Worm (Caenorhabditis elegans): ENCODE data around the gene F47C12.8.

Gene F47C12.8

DNA sequence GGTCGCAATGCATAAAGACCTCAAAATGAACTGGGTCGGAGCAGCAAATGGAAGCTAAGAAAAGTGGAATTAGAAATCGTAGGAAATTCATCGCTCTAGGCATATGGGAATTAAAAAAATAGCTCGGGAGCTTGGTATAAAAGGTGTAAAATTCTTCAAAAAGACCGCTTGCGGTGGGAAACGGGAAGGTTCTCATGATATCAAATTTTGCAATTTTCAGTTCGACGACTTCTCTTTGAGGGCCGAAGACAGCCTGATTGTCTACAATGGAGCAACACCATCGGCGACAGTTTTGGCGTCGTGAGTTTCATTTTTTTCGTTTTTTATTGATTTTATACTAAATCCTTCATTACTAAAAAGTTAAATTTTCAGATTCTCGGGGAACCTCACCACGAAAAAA lies at the start of gene F47C12.8:
F47C12.8 (minus strand) TSS at position 101 of the 400 bp plus-strand sequence.
- TF ChIP-seq flt-1 (GFP tag; IDR thresholded peaks at IDR 0.05) (no peak), klf-2 (GFP tag; conservative IDR thresholded peaks at IDR 0.05) (no peak), ztf-23 (GFP tag; IDR thresholded peaks at IDR 0.05) (no peak), ztf-29 (GFP tag; IDR thresholded peaks at IDR 0.05) (no peak), cog-1 (tag; optimal IDR thresholded peaks at IDR 0.05) (no peak), med-1 (GFP tag; optimal IDR thresholded peaks at IDR 0.05; ENCODE audit: insufficient read depth) (no peak), ref-1 (GFP tag; conservative IDR thresholded peaks at IDR 0.05) (no peak), tab-1 (GFP tag; IDR thresholded peaks at IDR 0.05) (no peak), T22C8.4 (GFP tag; IDR thresholded peaks at IDR 0.05) (no peak)

ce11 chrIV:4047628-4048027 lies 49.2 kb upstream of the F47C12.8 start:
- TF ChIP-seq ztf-23 (GFP tag; IDR thresholded peaks at IDR 0.05): no peak
- TF ChIP-seq T22C8.4 (GFP tag; IDR thresholded peaks at IDR 0.05): no peak
- no peak for TF ChIP-seq flt-1 (GFP tag; IDR thresholded peaks at IDR 0.05)
- no peak for TF ChIP-seq med-1 (GFP tag; optimal IDR thresholded peaks at IDR 0.05; ENCODE audit: insufficient read depth)
- TF ChIP-seq ref-1 (GFP tag; conservative IDR thresholded peaks at IDR 0.05): no peak
- no peak for TF ChIP-seq tab-1 (GFP tag; IDR thresholded peaks at IDR 0.05)
- no peak for TF ChIP-seq cog-1 (tag; optimal IDR thresholded peaks at IDR 0.05)
- TF ChIP-seq ztf-29 (GFP tag; IDR thresholded peaks at IDR 0.05): no peak
- TF ChIP-seq klf-2 (GFP tag; conservative IDR thresholded peaks at IDR 0.05): no peak

DNA sequence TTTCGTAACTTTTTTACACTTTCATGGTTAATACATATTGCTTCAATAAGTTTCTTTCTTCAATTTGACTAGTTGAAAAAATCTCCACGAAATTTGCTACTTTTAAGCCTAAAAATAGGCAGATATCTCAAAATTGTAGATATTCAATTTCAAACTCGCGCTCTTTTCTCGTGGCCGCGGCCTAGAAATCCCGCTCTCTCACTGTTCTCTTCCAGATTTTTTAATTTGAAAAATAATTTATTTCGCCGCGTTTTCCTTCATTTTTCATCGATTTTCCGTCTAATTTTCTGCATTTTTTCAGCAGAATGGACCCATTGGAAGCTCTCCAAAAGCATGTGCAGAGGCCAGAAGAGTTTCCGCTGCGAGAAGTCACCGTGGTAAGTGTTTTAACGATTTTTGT lies 43.9 kb upstream of the F47C12.8 start, which contains the start of gene cdc-73:
cdc-73 (plus strand) TSS at position 302 of the 400 bp plus-strand sequence.
- no peak for TF ChIP-seq T22C8.4 (GFP tag; IDR thresholded peaks at IDR 0.05)
- TF ChIP-seq klf-2 (GFP tag; conservative IDR thresholded peaks at IDR 0.05): no peak
- TF ChIP-seq tab-1 (GFP tag; IDR thresholded peaks at IDR 0.05): no peak
- TF ChIP-seq cog-1 (tag; optimal IDR thresholded peaks at IDR 0.05): no peak
- TF ChIP-seq ztf-23 (GFP tag; IDR thresholded peaks at IDR 0.05): peak; percentile 60; the same call in 1 of the 2 replicates
- no peak for TF ChIP-seq ztf-29 (GFP tag; IDR thresholded peaks at IDR 0.05)
- TF ChIP-seq ref-1 (GFP tag; conservative IDR thresholded peaks at IDR 0.05): no peak
- no peak for TF ChIP-seq med-1 (GFP tag; optimal IDR thresholded peaks at IDR 0.05; ENCODE audit: insufficient read depth)
- TF ChIP-seq flt-1 (GFP tag; IDR thresholded peaks at IDR 0.05): no peak

- TF ChIP-seq tab-1 (GFP tag; IDR thresholded peaks at IDR 0.05) (no peak), ztf-29 (GFP tag; IDR thresholded peaks at IDR 0.05) (no peak), ztf-23 (GFP tag; IDR thresholded peaks at IDR 0.05) (no peak)
These were observed 42.6 kb upstream of the F47C12.8 start for ce11 chrIV:4041006-4041405.

DNA sequence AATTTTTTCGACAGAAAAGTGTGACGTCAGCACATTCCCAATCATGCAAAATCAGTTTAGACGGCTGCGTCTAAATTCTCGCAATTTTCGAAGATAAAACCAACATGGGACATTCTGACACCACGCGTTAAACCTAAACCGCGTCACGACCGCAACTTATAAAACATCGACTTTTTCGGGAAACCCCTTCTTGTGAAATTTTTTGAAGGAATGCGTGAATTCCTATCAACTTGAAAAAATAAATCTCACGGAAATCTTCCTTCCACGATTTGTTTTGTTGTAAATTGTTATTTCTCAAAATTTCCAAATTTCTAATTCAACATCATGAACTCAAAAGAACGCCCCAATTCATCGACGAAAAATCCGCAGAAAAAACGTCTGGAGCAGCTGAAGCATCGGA lies 41.6 kb upstream of the F47C12.8 start, which contains the start of gene F35F11.2:
F35F11.2 (plus strand) TSS at position 301 of the 400 bp plus-strand sequence.
- no peak for TF ChIP-seq ref-1 (GFP tag; conservative IDR thresholded peaks at IDR 0.05)
- no peak for TF ChIP-seq tab-1 (GFP tag; IDR thresholded peaks at IDR 0.05)
- TF ChIP-seq T22C8.4 (GFP tag; IDR thresholded peaks at IDR 0.05): no peak
- TF ChIP-seq flt-1 (GFP tag; IDR thresholded peaks at IDR 0.05): no peak
- no peak for TF ChIP-seq ztf-23 (GFP tag; IDR thresholded peaks at IDR 0.05)
- no peak for TF ChIP-seq med-1 (GFP tag; optimal IDR thresholded peaks at IDR 0.05; ENCODE audit: insufficient read depth)
- no peak for TF ChIP-seq cog-1 (tag; optimal IDR thresholded peaks at IDR 0.05)
- no peak for TF ChIP-seq klf-2 (GFP tag; conservative IDR thresholded peaks at IDR 0.05)

DNA sequence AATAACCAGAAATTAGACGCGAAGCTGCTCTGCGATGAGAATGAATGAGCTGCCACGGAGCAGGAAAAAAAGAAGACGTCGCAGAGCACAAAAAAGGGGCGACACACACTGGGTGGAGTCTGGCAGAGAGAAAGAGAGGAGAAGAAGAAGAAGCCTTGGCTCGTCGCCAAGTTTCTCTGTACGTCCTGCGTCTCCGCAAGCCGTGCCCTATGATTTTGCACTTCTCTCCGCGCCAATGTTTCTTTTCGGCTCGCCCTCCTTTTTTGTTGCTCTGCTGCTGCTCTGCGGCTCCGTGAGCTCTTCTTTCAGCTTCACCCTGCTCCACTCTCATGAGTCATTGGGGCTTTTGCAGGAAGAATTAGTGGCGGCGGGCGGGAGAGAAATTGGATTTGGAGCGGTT lies 36.5 kb upstream of the F47C12.8 start, which contains the start of gene hlh-30:
hlh-30 (minus strand) TSS at position 69 of the 400 bp plus-strand sequence.
- TF ChIP-seq cog-1 (tag; optimal IDR thresholded peaks at IDR 0.05): no peak
- 0 out of 2 replicates have a peak, but pooled peaks have one; percentile 16 for TF ChIP-seq flt-1 (GFP tag; IDR thresholded peaks at IDR 0.05)

DNA sequence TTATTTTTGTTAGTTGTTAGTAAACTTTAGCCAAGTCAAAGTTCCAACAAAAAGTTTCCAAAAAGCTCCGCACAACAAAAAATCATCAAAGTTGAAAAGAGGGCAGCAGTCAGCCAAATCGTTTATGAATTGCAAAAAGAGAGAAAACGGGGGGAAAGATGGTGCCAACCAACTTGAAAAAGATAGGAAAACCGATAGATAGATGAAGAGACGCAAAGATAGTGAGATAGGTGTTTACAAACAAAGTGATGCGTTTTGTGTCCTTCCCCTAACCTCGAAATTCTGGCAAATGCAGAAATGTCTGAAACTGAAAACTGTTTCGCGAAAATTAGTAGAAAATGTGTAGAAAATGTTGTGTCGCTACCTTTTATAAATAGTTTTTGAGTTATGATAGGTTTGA lies 35.1 kb upstream of the F47C12.8 start:
- no peak for TF ChIP-seq tab-1 (GFP tag; IDR thresholded peaks at IDR 0.05)
- no peak for TF ChIP-seq T22C8.4 (GFP tag; IDR thresholded peaks at IDR 0.05)
- no peak for TF ChIP-seq ref-1 (GFP tag; conservative IDR thresholded peaks at IDR 0.05)
- no peak for TF ChIP-seq ztf-29 (GFP tag; IDR thresholded peaks at IDR 0.05)
- no peak for TF ChIP-seq cog-1 (tag; optimal IDR thresholded peaks at IDR 0.05)
- TF ChIP-seq flt-1 (GFP tag; IDR thresholded peaks at IDR 0.05): no peak
- no peak for TF ChIP-seq klf-2 (GFP tag; conservative IDR thresholded peaks at IDR 0.05)
- no peak for TF ChIP-seq med-1 (GFP tag; optimal IDR thresholded peaks at IDR 0.05; ENCODE audit: insufficient read depth)
- TF ChIP-seq ztf-23 (GFP tag; IDR thresholded peaks at IDR 0.05): no peak

DNA sequence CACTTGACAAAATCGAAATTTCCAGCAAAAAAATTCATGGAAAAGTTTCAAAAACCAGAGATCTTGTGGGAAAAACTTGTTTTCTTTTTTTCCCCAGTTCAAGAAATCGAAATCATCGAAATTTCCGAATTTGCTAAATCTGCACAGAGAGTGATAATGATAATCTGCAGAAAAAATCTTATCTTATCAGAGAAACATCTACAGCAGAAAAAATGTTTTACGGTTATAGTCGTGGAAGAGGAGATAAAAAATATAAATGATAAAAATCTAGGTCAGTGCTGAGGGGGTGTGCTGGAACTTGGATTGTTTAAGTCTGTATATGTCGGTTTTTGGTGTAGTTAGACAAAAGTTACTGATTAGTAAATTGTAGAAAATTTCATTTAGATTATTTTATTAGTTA lies 33.9 kb upstream of the F47C12.8 start:
- no peak for TF ChIP-seq klf-2 (GFP tag; conservative IDR thresholded peaks at IDR 0.05)
- TF ChIP-seq ref-1 (GFP tag; conservative IDR thresholded peaks at IDR 0.05): no peak
- TF ChIP-seq cog-1 (tag; optimal IDR thresholded peaks at IDR 0.05): no peak
- no peak for TF ChIP-seq T22C8.4 (GFP tag; IDR thresholded peaks at IDR 0.05)
- TF ChIP-seq med-1 (GFP tag; optimal IDR thresholded peaks at IDR 0.05; ENCODE audit: insufficient read depth): no peak
- TF ChIP-seq ztf-23 (GFP tag; IDR thresholded peaks at IDR 0.05): no peak
- no peak for TF ChIP-seq ztf-29 (GFP tag; IDR thresholded peaks at IDR 0.05)
- no peak for TF ChIP-seq tab-1 (GFP tag; IDR thresholded peaks at IDR 0.05)
- TF ChIP-seq flt-1 (GFP tag; IDR thresholded peaks at IDR 0.05): no peak

- no peak for TF ChIP-seq tab-1 (GFP tag; IDR thresholded peaks at IDR 0.05)
- no peak for TF ChIP-seq ztf-23 (GFP tag; IDR thresholded peaks at IDR 0.05)
- no peak for TF ChIP-seq med-1 (GFP tag; optimal IDR thresholded peaks at IDR 0.05; ENCODE audit: insufficient read depth)
- no peak for TF ChIP-seq T22C8.4 (GFP tag; IDR thresholded peaks at IDR 0.05)
- no peak for TF ChIP-seq ref-1 (GFP tag; conservative IDR thresholded peaks at IDR 0.05)
- no peak for TF ChIP-seq flt-1 (GFP tag; IDR thresholded peaks at IDR 0.05)
These were observed 32.6 kb upstream of the F47C12.8 start for ce11 chrIV:4030917-4031599.

DNA sequence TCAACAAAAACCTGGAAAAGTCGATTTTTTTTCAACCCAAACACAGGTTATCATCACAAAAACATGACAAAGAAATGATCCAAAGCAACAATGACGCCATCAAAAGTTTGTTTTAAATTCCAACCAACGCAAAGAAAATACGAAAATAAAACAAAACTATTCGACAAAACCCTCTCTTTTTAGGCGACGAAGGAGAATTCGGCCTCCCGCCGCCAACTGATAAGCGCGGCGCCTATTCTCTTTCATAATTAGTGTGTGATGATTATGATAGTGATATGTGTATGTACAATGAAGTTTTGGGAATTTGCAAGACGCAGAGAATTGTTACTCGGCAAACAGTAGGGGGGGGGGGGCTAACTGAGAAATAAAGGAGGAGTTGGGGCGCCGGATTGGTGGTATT lies 30.9 kb upstream of the F47C12.8 start:
- TF ChIP-seq flt-1 (GFP tag; IDR thresholded peaks at IDR 0.05) (no peak), ztf-23 (GFP tag; IDR thresholded peaks at IDR 0.05) (no peak), med-1 (GFP tag; optimal IDR thresholded peaks at IDR 0.05; ENCODE audit: insufficient read depth) (no peak), tab-1 (GFP tag; IDR thresholded peaks at IDR 0.05) (no peak), ref-1 (GFP tag; conservative IDR thresholded peaks at IDR 0.05) (no peak), ztf-29 (GFP tag; IDR thresholded peaks at IDR 0.05) (no peak), T22C8.4 (GFP tag; IDR thresholded peaks at IDR 0.05) (no peak), klf-2 (GFP tag; conservative IDR thresholded peaks at IDR 0.05) (no peak), cog-1 (tag; optimal IDR thresholded peaks at IDR 0.05) (no peak)
